Fruit fly (Drosophila melanogaster): ENCODE data around the gene Galt.
A peak's percentile ranks its signal among the peaks of the same experiment; 100 is the strongest.

Gene Galt

dm6 chr2L:6667719-6668325, at the start of gene Galt (continued):
- TF ChIP-seq kni (GFP tag; optimal IDR thresholded peaks at IDR 0.05) (peak; percentile 57), CoRest (tag; optimal IDR thresholded peaks at IDR 0.05) (peak; percentile 48), CG9609 (GFP tag; optimal IDR thresholded peaks at IDR 0.05) (no peak), Sox100B (GFP tag; optimal IDR thresholded peaks at IDR 0.05) (no peak), YL-1 (GFP tag; optimal IDR thresholded peaks at IDR 0.05) (peak; percentile 35), CG15479 (GFP tag; optimal IDR thresholded peaks at IDR 0.05) (peak; percentile 59), cg (GFP tag; optimal IDR thresholded peaks at IDR 0.05) (peak; percentile 65), CrebB (tag; optimal IDR thresholded peaks at IDR 0.05) (peak; percentile 47), tna (GFP tag; IDR thresholded peaks at IDR 0.05; ENCODE audit: partially characterized antibody) (peak; percentile 76; the same call in 1 of the 2 replicates), HLH4C (GFP tag; IDR thresholded peaks at IDR 0.05; ENCODE audit: partially characterized antibody) (peak; percentile 94), CG11695 (GFP tag; IDR thresholded peaks at IDR 0.05) (0 out of 3 replicates have a peak, but pooled peaks have one; percentile 31), CG18599 (GFP tag; optimal IDR thresholded peaks at IDR 0.05) (peak; percentile 21), HLHmδ (GFP tag; optimal IDR thresholded peaks at IDR 0.05) (peak; percentile 54), CG2129 (GFP tag; IDR thresholded peaks at IDR 0.05; ENCODE audit: partially characterized antibody) (no peak), bbx (GFP tag; IDR thresholded peaks at IDR 0.05; ENCODE audit: partially characterized antibody) (peak; percentile 47; the same call in 1 of the 2 replicates), HmgZ (tag; optimal IDR thresholded peaks at IDR 0.05) (peak; percentile 19), crp (GFP tag; optimal IDR thresholded peaks at IDR 0.05) (peak in 1 of 2 experiments; percentile 73), Awh (GFP tag; IDR thresholded peaks at IDR 0.05) (no peak; the same call in 1 of the 2 replicates), Stat92E (GFP tag; optimal IDR thresholded peaks at IDR 0.05) (no peak), CG6791 (GFP tag; IDR thresholded peaks at IDR 0.05; ENCODE audit: partially characterized antibody) (peak; percentile 70; the same call in 2 of the 3 replicates), Dip2 (GFP tag; IDR thresholded peaks at IDR 0.05) (no peak), ci (GFP tag; IDR thresholded peaks at IDR 0.05) (peak; percentile 70; the same call in 1 of the 3 replicates), CG2116 (GFP tag; optimal IDR thresholded peaks at IDR 0.05) (peak; percentile 33), vnd (GFP tag; IDR thresholded peaks at IDR 0.05; ENCODE audit: partially characterized antibody) (peak; percentile 70), phol (tag; optimal IDR thresholded peaks at IDR 0.05) (peak; percentile 40), CG2120 (GFP tag; optimal IDR thresholded peaks at IDR 0.05) (peak; percentile 59), CG15601 (tag; optimal IDR thresholded peaks at IDR 0.05) (peak; percentile 32), mirr (GFP tag; optimal IDR thresholded peaks at IDR 0.05) (peak; percentile 54), Rx (GFP tag; IDR thresholded peaks at IDR 0.05) (no peak), CG8388 (GFP tag; optimal IDR thresholded peaks at IDR 0.05) (peak; percentile 5), ranshi (GFP tag; IDR thresholded peaks at IDR 0.05) (peak; percentile 35; the same call in 1 of the 2 replicates), CG8290 (GFP tag; optimal IDR thresholded peaks at IDR 0.05) (no peak), CG8290 (tag; optimal IDR thresholded peaks at IDR 0.05) (peak in 1 of 2 experiments; percentile 33), CG32532 (GFP tag; IDR thresholded peaks at IDR 0.05) (peak; percentile 12; the same call in 1 of the 2 replicates), lilli (GFP tag; optimal IDR thresholded peaks at IDR 0.05) (peak; percentile 42), CG4360 (GFP tag; IDR thresholded peaks at IDR 0.05) (0 out of 2 replicates have a peak, but pooled peaks have one; percentile 16), CG30403 (GFP tag; optimal IDR thresholded peaks at IDR 0.05) (peak; percentile 8), gsb-n (tag; optimal IDR thresholded peaks at IDR 0.05) (peak; percentile 19), CG1233 (GFP tag; optimal IDR thresholded peaks at IDR 0.05) (peak; percentile 46), dan (GFP tag; IDR thresholded peaks at IDR 0.05) (no peak), az2 (GFP tag; optimal IDR thresholded peaks at IDR 0.05) (peak; percentile 18), Ssrp (tag; optimal IDR thresholded peaks at IDR 0.05) (peak; percentile 3), MBD-R2 (GFP tag; IDR thresholded peaks at IDR 0.05) (peak; percentile 74), Dek (tag; optimal IDR thresholded peaks at IDR 0.05) (peak; percentile 4), CG17359 (tag; optimal IDR thresholded peaks at IDR 0.05) (peak; percentile 19)

Measured in whole organism, embryonic.